Fruit fly (Drosophila melanogaster) whole organism, embryonic: ENCODE results near the gene Tig.
A peak's percentile ranks its signal among the peaks of the same experiment; 100 is the strongest.

ENCODE experiments used
- CG12236 ChIP-seq: fragments of 200-800 bp; sonication (Bioruptor generic); optimal IDR thresholded peaks from 2 replicates; lab custom pipeline; 2016; ENCODE audit warnings: missing biosample characterization, missing genetic modification characterization
- CG12744 ChIP-seq: fragments of 200-800 bp; sonication (Bioruptor generic); optimal IDR thresholded peaks from 2 replicates; lab custom pipeline; 2016; ENCODE audit warnings: missing biosample characterization, missing genetic modification characterization
- CG13296 ChIP-seq: fragments of 200-800 bp; sonication (Bioruptor generic); optimal IDR thresholded peaks from 3 replicates; lab custom pipeline; 2018; ENCODE audit warnings: missing biosample characterization, mild to moderate bottlenecking, missing genetic modification characterization
- CG14667 ChIP-seq: fragments of 200-800 bp; sonication (Bioruptor generic); IDR thresholded peaks from 2 replicates; pipeline ENCODE4 v1.3.6; 2022; ENCODE audit warnings: missing biosample characterization, missing genetic modification characterization
- CG14710 ChIP-seq: fragments of 200-800 bp; sonication (Bioruptor generic); optimal IDR thresholded peaks from 3 replicates; lab custom pipeline; 2019; ENCODE audit warnings: missing biosample characterization, mild to moderate bottlenecking, missing genetic modification characterization, moderate library complexity
- CG15601 ChIP-seq: fragments of 200-800 bp; sonication (Bioruptor generic); optimal IDR thresholded peaks from 3 replicates; lab custom pipeline; 2019; ENCODE audit warnings: missing biosample characterization, mild to moderate bottlenecking, missing genetic modification characterization, moderate library complexity
- CG1647 ChIP-seq: fragments of 200-800 bp; sonication (Bioruptor generic); optimal IDR thresholded peaks from 3 replicates; lab custom pipeline; 2016; ENCODE audit warnings: missing biosample characterization, missing genetic modification characterization
- CG16813 ChIP-seq: fragments of 200-800 bp; sonication (Bioruptor generic); IDR thresholded peaks from 3 replicates; pipeline ENCODE4 v1.3.6; 2022; ENCODE audit warnings: missing biosample characterization, missing genetic modification characterization; ENCODE audit not compliant: partially characterized antibody
- CG17359 ChIP-seq: fragments of 200-800 bp; sonication (Bioruptor generic); optimal IDR thresholded peaks from 3 replicates; lab custom pipeline; 2018; ENCODE audit warnings: missing biosample characterization, mild to moderate bottlenecking, missing genetic modification characterization, moderate library complexity
- CG1832 ChIP-seq: fragments of 200-800 bp; sonication (Bioruptor generic); optimal IDR thresholded peaks from 2 replicates; lab custom pipeline; 2017; ENCODE audit warnings: missing biosample characterization, mild to moderate bottlenecking, missing genetic modification characterization, inconsistent platforms
- CG2120 ChIP-seq: fragments of 200-800 bp; sonication (Bioruptor generic); optimal IDR thresholded peaks from 3 replicates; lab custom pipeline; 2016; ENCODE audit warnings: missing biosample characterization, missing genetic modification characterization
- CG2129 ChIP-seq: fragments of 200-800 bp; sonication (Bioruptor generic); IDR thresholded peaks from 2 replicates; pipeline ENCODE4 v1.3.6; 2022; ENCODE audit warnings: missing biosample characterization, missing genetic modification characterization; ENCODE audit not compliant: partially characterized antibody
- CG4328 ChIP-seq: fragments of 200-800 bp; sonication (Bioruptor generic); optimal IDR thresholded peaks from 3 replicates; lab custom pipeline; 2017; ENCODE audit warnings: missing biosample characterization, missing genetic modification reagents, missing genetic modification characterization
- CG4617 ChIP-seq: fragments of 200-800 bp; sonication (Bioruptor generic); optimal IDR thresholded peaks from 3 replicates; lab custom pipeline; 2016; ENCODE audit warnings: missing biosample characterization, missing genetic modification characterization, borderline replicate concordance
- CHES-1-like ChIP-seq: fragments of 200-800 bp; sonication (Bioruptor generic); optimal IDR thresholded peaks from 2 replicates; lab custom pipeline; 2016; ENCODE audit warnings: missing biosample characterization, missing genetic modification characterization
- Camta ChIP-seq: fragments of 200-800 bp; sonication (Bioruptor generic); optimal IDR thresholded peaks from 2 replicates; lab custom pipeline; 2016; ENCODE audit warnings: missing biosample characterization, missing genetic modification characterization
- D ChIP-seq, 2 experiments: fragments of 200-800 bp in 1 of 2; fragments of >200 bp in 1 of 2; sonication (Bioruptor generic) in 1 of 2; optimal IDR thresholded peaks; 2 replicates in 1 of 2; 3 replicates in 1 of 2; lab custom pipeline; 2017; ENCODE audit warnings: mild to moderate bottlenecking in 1 of 2, missing biosample characterization in 1 of 2, missing genetic modification characterization in 1 of 2, missing genetic modification reagents in 1 of 2
- E2f2 ChIP-seq: fragments of 200-800 bp; sonication (Bioruptor generic); IDR thresholded peaks from 2 replicates; pipeline ENCODE4 v1.3.6; 2022; ENCODE audit warnings: missing biosample characterization, missing genetic modification characterization
- Hr39 ChIP-seq: fragments of >200 bp; optimal IDR thresholded peaks from 2 replicates; lab custom pipeline; 2017
- Lhr ChIP-seq: fragments of 200-800 bp; sonication (Bioruptor generic); optimal IDR thresholded peaks from 3 replicates; lab custom pipeline; 2017; ENCODE audit warnings: mild to moderate bottlenecking, missing biosample characterization, missing genetic modification reagents, missing genetic modification characterization
- MBD-R2 ChIP-seq: fragments of 200-800 bp; sonication (Bioruptor generic); IDR thresholded peaks from 2 replicates; pipeline ENCODE4 v1.3.6; 2022; ENCODE audit warnings: missing biosample characterization, missing genetic modification characterization
- Mad ChIP-seq: fragments of 200-800 bp; sonication (Bioruptor generic); optimal IDR thresholded peaks from 2 replicates; lab custom pipeline; 2016; ENCODE audit warnings: missing biosample characterization, missing genetic modification characterization
- Mes4 ChIP-seq: fragments of 200-800 bp; sonication (Bioruptor generic); optimal IDR thresholded peaks from 2 replicates; lab custom pipeline; 2016; ENCODE audit warnings: missing biosample characterization, missing genetic modification characterization
- NC2β ChIP-seq: fragments of 200-800 bp; sonication (Bioruptor generic); optimal IDR thresholded peaks from 2 replicates; lab custom pipeline; 2016; ENCODE audit warnings: missing biosample characterization, missing genetic modification characterization
- Ravus ChIP-seq: fragments of 200-800 bp; sonication (Bioruptor generic); IDR thresholded peaks from 2 replicates; pipeline ENCODE4 v1.3.6; 2022; ENCODE audit warnings: missing biosample characterization, missing genetic modification characterization
- Sox100B ChIP-seq: fragments of 200-800 bp; sonication (Bioruptor generic); optimal IDR thresholded peaks from 3 replicates; lab custom pipeline; 2018; ENCODE audit warnings: missing biosample characterization, mild to moderate bottlenecking, missing genetic modification characterization
- Tbp ChIP-seq: fragments of >200 bp; optimal IDR thresholded peaks from 2 replicates; lab custom pipeline; 2018; ENCODE audit warnings: missing biosample characterization, missing genetic modification characterization
- Vsx1 ChIP-seq: fragments of 200-800 bp; sonication (Bioruptor generic); optimal IDR thresholded peaks from 2 replicates; lab custom pipeline; 2017; ENCODE audit warnings: missing biosample characterization, mild to moderate bottlenecking, missing genetic modification characterization, missing genetic modification reagents
- Xrp1 ChIP-seq: fragments of 200-800 bp; sonication (Bioruptor generic); IDR thresholded peaks from 2 replicates; pipeline ENCODE4 v1.3.6; 2022; ENCODE audit warnings: missing biosample characterization, missing genetic modification characterization
- al ChIP-seq: fragments of 200-800 bp; sonication (Bioruptor generic); IDR thresholded peaks from 2 replicates; pipeline ENCODE4 v1.3.6; 2022; ENCODE audit warnings: missing biosample characterization, missing genetic modification characterization
- aop ChIP-seq: fragments of 200-800 bp; sonication (Bioruptor generic); IDR thresholded peaks from 2 replicates; pipeline ENCODE4 v1.3.6; 2022; ENCODE audit warnings: missing biosample characterization, missing genetic modification characterization
- chif ChIP-seq, 2 experiments: fragments of 200-800 bp; sonication (Bioruptor generic); optimal IDR thresholded peaks; 3 replicates each; lab custom pipeline; 2016; ENCODE audit warnings: missing biosample characterization in 2 of 2, missing genetic modification characterization in 2 of 2
- fd3F ChIP-seq: fragments of 200-800 bp; sonication (Bioruptor generic); optimal IDR thresholded peaks from 2 replicates; lab custom pipeline; 2018; ENCODE audit warnings: missing biosample characterization, mild to moderate bottlenecking, missing genetic modification characterization, moderate library complexity
- gt ChIP-seq: fragments of 200-800 bp; sonication (Bioruptor generic); IDR thresholded peaks from 2 replicates; pipeline ENCODE4 v1.3.6; 2022; ENCODE audit warnings: missing biosample characterization, missing genetic modification characterization
- insv ChIP-seq, 2 experiments: fragments of 200-800 bp; sonication (Bioruptor generic); optimal IDR thresholded peaks; 3 replicates each; lab custom pipeline; 2016 to 2018; ENCODE audit warnings: missing biosample characterization in 2 of 2, missing genetic modification characterization in 2 of 2
- lab ChIP-seq: fragments of 200-800 bp; sonication (Bioruptor generic); optimal IDR thresholded peaks from 3 replicates; lab custom pipeline; 2017; ENCODE audit warnings: missing biosample characterization, missing genetic modification characterization, mild to moderate bottlenecking, moderate library complexity, missing genetic modification reagents
- org-1 ChIP-seq: fragments of 200-800 bp; sonication (Bioruptor generic); optimal IDR thresholded peaks from 2 replicates; lab custom pipeline; 2017; ENCODE audit warnings: missing biosample characterization, missing genetic modification characterization
- pan ChIP-seq, 4 experiments: fragments of >200 bp in 3 of 4; fragments of 200-800 bp in 1 of 4; sonication (Bioruptor generic) in 1 of 4; optimal IDR thresholded peaks in 3 of 4; IDR thresholded peaks in 1 of 4; 2 replicates each; pipeline versions ENCODE4 v1.3.6 to Lab custom; 2017 to 2022; ENCODE audit warnings: missing biosample characterization in 2 of 4, missing genetic modification characterization in 2 of 4, mixed read lengths in 1 of 4
- pb ChIP-seq: fragments of 200-800 bp; sonication (Bioruptor generic); optimal IDR thresholded peaks from 3 replicates; lab custom pipeline; 2016; ENCODE audit warnings: missing biosample characterization, missing genetic modification characterization
- peb ChIP-seq: fragments of 200-800 bp; sonication (Bioruptor generic); IDR thresholded peaks from 2 replicates; pipeline ENCODE4 v1.3.6; 2022; ENCODE audit warnings: missing biosample characterization, missing genetic modification characterization
- psq ChIP-seq: fragments of 200-800 bp; sonication (Bioruptor generic); optimal IDR thresholded peaks from 2 replicates; lab custom pipeline; 2017; ENCODE audit warnings: missing biosample characterization, missing genetic modification characterization
- run ChIP-seq: fragments of 200-800 bp; sonication (Bioruptor generic); optimal IDR thresholded peaks from 3 replicates; lab custom pipeline; 2018; ENCODE audit warnings: missing biosample characterization, mild to moderate bottlenecking, missing genetic modification characterization
- salm ChIP-seq: fragments of 200-800 bp; sonication (Bioruptor generic); optimal IDR thresholded peaks from 2 replicates; lab custom pipeline; 2018; ENCODE audit warnings: missing biosample characterization, mild to moderate bottlenecking, missing genetic modification characterization
- sens-2 ChIP-seq: fragments of 200-800 bp; sonication (Bioruptor generic); IDR thresholded peaks from 2 replicates; pipeline ENCODE4 v1.3.6; 2022; ENCODE audit warnings: missing biosample characterization, missing genetic modification characterization
- seq ChIP-seq: fragments of 200-800 bp; sonication (Bioruptor generic); IDR thresholded peaks from 2 replicates; pipeline ENCODE4 v1.3.6; 2022; ENCODE audit warnings: missing biosample characterization, missing genetic modification characterization
- tin ChIP-seq: fragments of 200-800 bp; sonication (Bioruptor generic); optimal IDR thresholded peaks from 3 replicates; lab custom pipeline; 2016; ENCODE audit warnings: missing biosample characterization, missing genetic modification characterization
- trem ChIP-seq: fragments of 200-800 bp; optimal IDR thresholded peaks from 3 replicates; lab custom pipeline; 2019; ENCODE audit warnings: missing biosample characterization, mild to moderate bottlenecking, missing genetic modification characterization, moderate library complexity
- twi ChIP-seq: fragments of 200-800 bp; optimal IDR thresholded peaks from 2 replicates; lab custom pipeline; 2019; ENCODE audit warnings: missing biosample characterization, mild to moderate bottlenecking, missing genetic modification characterization, moderate library complexity
- zfh2 ChIP-seq: fragments of 200-800 bp; sonication (Bioruptor generic); optimal IDR thresholded peaks from 2 replicates; lab custom pipeline; 2016; ENCODE audit warnings: missing biosample characterization, missing genetic modification characterization

The Tig gene

dm6 chr2L:6455955-6456599 lies 33.0 kb upstream of the Tig start, which contains the start of gene frj (continued):
- TF ChIP-seq Mes4 (GFP tag; lab: Kevin White, UChicago) = no peak
- TF ChIP-seq sens-2 (GFP tag; lab: Robert Waterston, UW) = no peak
- TF ChIP-seq CG1647 (GFP tag; lab: Kevin White, UChicago) = peak; percentile 19
- peak; percentile 97 for TF ChIP-seq CG14710 (tag; lab: Kevin White, UChicago)
- peak; percentile 59; the same call in 1 of the 2 replicates for TF ChIP-seq Xrp1 (GFP tag; lab: Robert Waterston, UW)
- TF ChIP-seq insv (GFP tag; optimal IDR thresholded peaks at IDR 0.05; lab: Kevin White, UChicago) = peak in 1 of 2 experiments; percentile 32
- peak; percentile 36 for TF ChIP-seq salm
- peak; percentile 55 for TF ChIP-seq E2f2 (GFP tag; lab: Robert Waterston, UW)
- peak; percentile 12 for TF ChIP-seq CG12744
- TF ChIP-seq MBD-R2 (GFP tag; lab: Robert Waterston, UW) = peak; percentile 56
- TF ChIP-seq Mad = peak; percentile 71
- peak; percentile 68 for TF ChIP-seq zfh2
- peak; percentile 78 for TF ChIP-seq trem
- TF ChIP-seq CG12236 (GFP tag; lab: Kevin White, UChicago) = peak; percentile 31
- no peak for TF ChIP-seq Tbp (GFP tag; lab: Kevin White, UChicago)
- peak; percentile 92 for TF ChIP-seq Lhr (GFP tag; lab: Kevin White, UChicago)
- TF ChIP-seq CG4617 (GFP tag; lab: Kevin White, UChicago) = peak; percentile 73
- TF ChIP-seq Camta (GFP tag; lab: Kevin White, UChicago) = peak; percentile 21
- peak; percentile 41 for TF ChIP-seq pb (GFP tag; lab: Kevin White, UChicago)
- peak; percentile 34; the same call in 1 of the 2 replicates for TF ChIP-seq CG14667 (GFP tag; lab: Robert Waterston, UW)
- TF ChIP-seq run = no peak
- TF ChIP-seq CG1832 = no peak
- no peak for TF ChIP-seq org-1 (GFP tag; lab: Kevin White, UChicago)
- TF ChIP-seq CG4328 (GFP tag; lab: Kevin White, UChicago) = peak; percentile 20
- TF ChIP-seq tin (GFP tag; lab: Kevin White, UChicago) = peak; percentile 67
- TF ChIP-seq twi (tag; lab: Kevin White, UChicago) = peak; percentile 40
- peak; percentile 63 to 65 for TF ChIP-seq chif (GFP tag; optimal IDR thresholded peaks at IDR 0.05; lab: Kevin White, UChicago)
- TF ChIP-seq aop (GFP tag; lab: Robert Waterston, UW) = peak; percentile 31; the same call in 1 of the 2 replicates
- TF ChIP-seq CG13296 = peak; percentile 4
- TF ChIP-seq seq (GFP tag; lab: Robert Waterston, UW) = no peak
- TF ChIP-seq D (optimal IDR thresholded peaks at IDR 0.05; lab: Kevin White, UChicago) = peak; percentile 29
- peak; percentile 36 for TF ChIP-seq D (GFP tag; optimal IDR thresholded peaks at IDR 0.05; lab: Kevin White, UChicago)
- no peak for TF ChIP-seq Ravus (GFP tag; lab: Robert Waterston, UW)
- TF ChIP-seq CG16813 (GFP tag; lab: Robert Waterston, UW) = peak; percentile 72; the same call in 2 of the 3 replicates
- TF ChIP-seq CG2129 (GFP tag; lab: Robert Waterston, UW) = no peak
- no peak for TF ChIP-seq Sox100B (GFP tag; lab: Kevin White, UChicago)
- TF ChIP-seq peb (GFP tag; lab: Robert Waterston, UW) = no peak; the same call in 1 of the 2 replicates
- no peak for TF ChIP-seq Hr39 (lab: Kevin White, UChicago)
- no peak for TF ChIP-seq pan (optimal IDR thresholded peaks at IDR 0.05; lab: Kevin White, UChicago)
- TF ChIP-seq pan (GFP tag; optimal IDR thresholded peaks at IDR 0.05 in 1 of 2, IDR thresholded peaks at IDR 0.05 in 1 of 2) = no peak
- peak; percentile 43 for TF ChIP-seq Vsx1 (GFP tag; lab: Kevin White, UChicago)
- peak; percentile 54 for TF ChIP-seq NC2β
- TF ChIP-seq CG15601 (tag; lab: Kevin White, UChicago) = peak; percentile 46
- peak; percentile 61 for TF ChIP-seq al (GFP tag; lab: Robert Waterston, UW)
- peak; percentile 74 for TF ChIP-seq CG2120 (GFP tag; lab: Kevin White, UChicago)
- TF ChIP-seq CHES-1-like (GFP tag; lab: Kevin White, UChicago) = peak; percentile 71
- peak; percentile 54 for TF ChIP-seq fd3F
- peak; percentile 57 for TF ChIP-seq CG17359 (tag; lab: Kevin White, UChicago)
- TF ChIP-seq lab (GFP tag; lab: Kevin White, UChicago) = peak; percentile 66
- TF ChIP-seq psq (GFP tag; lab: Kevin White, UChicago) = peak; percentile 50
- TF ChIP-seq gt (GFP tag; lab: Robert Waterston, UW) = no peak
